Fruit fly (Drosophila melanogaster): ENCODE data around the gene Icmt.

Gene Icmt

DNA sequence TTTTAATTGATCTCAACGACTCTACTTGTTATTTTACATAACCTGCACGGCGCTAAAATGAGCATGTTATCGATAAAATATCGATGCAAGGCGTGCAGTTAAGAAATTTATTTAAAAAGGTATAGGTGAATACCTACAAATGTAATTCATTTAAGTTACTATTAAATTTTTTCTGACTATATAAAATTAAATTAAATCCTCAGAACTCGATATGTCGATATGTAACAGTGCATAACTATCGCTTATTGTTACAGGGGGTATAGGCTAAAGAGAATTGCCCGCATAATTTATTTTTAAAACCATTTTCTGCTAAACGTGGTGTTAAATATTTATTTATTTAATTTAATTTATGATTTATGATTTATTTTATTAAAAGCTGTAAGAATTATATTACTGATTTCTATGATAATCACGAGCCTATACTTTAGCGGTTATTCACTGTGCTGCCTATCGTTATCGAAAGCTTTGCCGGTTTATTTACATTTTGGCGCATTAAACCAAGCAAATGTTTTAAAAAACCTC lies at the start of gene Icmt, which contains the start of gene mRpL20:
Icmt (plus strand) TSS at position 464 of the 522 bp plus-strand sequence.
mRpL20 (minus strand) TSS at position 65 of the 522 bp plus-strand sequence.
- TF ChIP-seq CTCF (optimal IDR thresholded peaks at IDR 0.05) (no peak), CG8478 (optimal IDR thresholded peaks at IDR 0.05) (no peak)

DNA sequence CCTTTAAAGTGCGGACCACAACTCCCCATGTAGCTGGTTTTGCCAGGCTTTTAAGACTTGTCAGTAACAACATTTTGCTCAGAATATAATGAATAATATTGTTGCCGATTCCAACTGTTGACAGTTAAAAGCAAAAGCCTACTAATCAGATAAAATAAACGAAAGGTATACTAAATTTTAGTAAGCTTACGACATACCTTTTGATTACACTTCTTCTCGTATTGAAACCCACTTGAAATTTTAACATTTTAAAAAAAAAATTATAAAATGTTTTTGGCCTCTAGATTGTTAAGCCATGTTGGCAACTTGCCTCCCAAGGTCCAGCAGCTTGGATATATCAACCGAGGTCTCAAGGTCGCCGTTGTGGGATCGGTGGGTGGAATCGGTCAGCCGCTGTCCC lies 45.8 kb upstream of the Icmt start, which contains the start of the genes CG10748 and CG10749:
CG10748 (minus strand) TSS at position 101 of the 400 bp plus-strand sequence.
CG10749 (plus strand) TSS at position 216 of the 400 bp plus-strand sequence.
- TF ChIP-seq CTCF (optimal IDR thresholded peaks at IDR 0.05) (no peak), CG8478 (optimal IDR thresholded peaks at IDR 0.05) (no peak)

DNA sequence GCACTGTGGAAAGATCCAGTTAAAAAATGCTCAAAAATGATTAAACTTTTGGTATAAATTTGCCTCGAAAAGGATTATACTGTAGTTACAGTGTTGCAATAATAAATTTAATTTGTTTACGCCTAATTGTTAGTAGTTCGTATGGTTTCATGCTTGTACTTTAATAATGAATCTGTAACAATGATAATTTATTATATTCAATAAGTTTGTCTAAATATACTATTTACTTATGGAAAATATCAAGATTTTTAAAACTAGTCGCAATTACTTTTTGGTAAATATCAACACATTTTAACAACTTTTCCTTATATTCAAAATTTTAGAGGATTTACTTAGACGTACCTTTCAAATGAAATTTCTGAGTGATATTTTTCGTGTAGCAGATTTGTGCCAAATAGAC lies 23.2 kb upstream of the Icmt start, which contains the start of gene CG11262:
CG11262 (plus strand) TSS at position 301 of the 400 bp plus-strand sequence.
- TF ChIP-seq CG8478 (optimal IDR thresholded peaks at IDR 0.05) (no peak), CTCF (optimal IDR thresholded peaks at IDR 0.05) (no peak)

DNA sequence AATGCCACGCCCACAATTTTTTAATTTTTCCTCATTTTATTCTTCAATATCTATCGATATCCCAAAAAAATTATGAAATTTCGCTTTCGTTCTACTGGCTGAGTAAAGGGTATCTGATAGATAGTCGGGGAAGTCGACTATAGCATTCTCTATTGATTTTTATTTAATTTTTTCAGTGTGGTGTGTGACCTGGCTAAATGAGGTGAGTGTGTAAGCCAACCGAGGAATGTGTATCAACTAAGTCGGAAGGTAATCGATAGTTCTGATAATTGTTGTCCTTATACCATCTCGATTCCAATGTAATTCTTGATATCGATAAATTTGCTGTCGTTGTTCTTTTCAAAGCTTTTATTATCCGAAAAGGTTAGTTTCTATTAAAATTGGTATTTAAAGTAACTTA lies 11.6 kb upstream of the Icmt start, which contains the start of gene CG11263:
CG11263 (plus strand) TSS at position 328 of the 400 bp plus-strand sequence.
- TF ChIP-seq CTCF (optimal IDR thresholded peaks at IDR 0.05) (peak in 1 of 2 experiments; percentile 30), CG8478 (optimal IDR thresholded peaks at IDR 0.05) (no peak)

DNA sequence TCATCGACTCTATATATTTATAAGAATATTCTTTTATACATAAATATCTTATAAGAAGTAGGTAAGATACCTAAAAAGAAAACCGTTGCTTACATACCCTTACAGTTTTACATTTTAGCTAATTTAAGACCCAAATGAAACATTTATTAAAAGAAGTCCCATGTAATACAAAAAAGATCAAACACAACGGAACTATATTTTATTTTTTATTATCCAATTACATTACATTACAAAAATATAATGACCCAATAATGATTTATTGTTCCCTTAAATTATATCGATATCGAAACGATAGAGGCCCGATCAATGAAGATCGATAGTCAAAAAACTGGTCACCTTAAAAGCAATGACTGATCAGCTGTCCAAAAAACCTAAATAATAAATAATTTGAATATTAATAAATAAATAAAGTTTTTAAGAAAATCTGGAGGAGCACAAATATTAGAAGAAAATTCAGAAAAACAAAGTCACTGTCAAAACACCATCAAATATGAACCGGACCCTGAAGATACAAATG lies 10.1 kb upstream of the Icmt start:
- TF ChIP-seq CTCF (optimal IDR thresholded peaks at IDR 0.05), result no peak
- no peak for TF ChIP-seq CG8478 (optimal IDR thresholded peaks at IDR 0.05)

DNA sequence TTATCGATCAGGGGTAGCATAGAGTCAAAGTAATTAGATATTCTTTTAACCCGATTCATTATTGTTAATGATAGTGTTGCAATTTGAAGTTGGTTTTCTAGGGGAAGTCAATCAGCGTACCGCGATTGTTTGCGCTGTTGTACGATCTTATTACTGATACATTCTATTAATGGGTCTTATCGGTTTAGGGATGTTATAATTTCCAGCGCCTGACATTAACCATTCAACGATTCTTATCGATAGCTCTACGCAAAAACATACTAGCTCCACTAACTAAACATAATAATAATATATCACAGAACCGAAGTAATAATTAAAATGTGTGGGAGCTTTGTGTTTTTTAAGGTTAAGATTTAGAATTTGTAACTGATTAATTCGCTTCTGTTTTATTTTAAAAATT lies 6.6 kb upstream of the Icmt start, which contains the start of gene Cul6:
Cul6 (minus strand) TSS at position 175 of the 400 bp plus-strand sequence.
- no peak for TF ChIP-seq CTCF (optimal IDR thresholded peaks at IDR 0.05)
- no peak for TF ChIP-seq CG8478 (optimal IDR thresholded peaks at IDR 0.05)

DNA sequence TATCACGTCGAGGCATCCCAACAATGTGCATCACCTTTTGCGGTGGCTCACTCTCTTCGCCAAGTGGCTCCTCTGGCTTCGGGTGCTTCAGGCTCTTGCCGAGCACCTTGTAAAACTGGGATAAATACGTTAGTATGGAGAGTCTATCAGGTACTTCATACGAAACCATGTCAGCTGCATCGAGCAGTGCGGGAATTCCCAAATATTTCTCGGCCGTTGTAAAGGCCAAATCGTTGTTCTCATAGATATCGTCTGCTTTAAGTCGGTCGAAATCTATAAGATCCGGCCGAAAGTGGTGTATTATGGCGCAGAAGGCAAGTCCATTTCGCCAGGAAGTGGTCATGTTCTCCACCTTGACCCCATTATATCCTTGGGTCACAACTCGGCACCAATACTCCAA lies 3.4 kb upstream of the Icmt start:
- TF ChIP-seq CTCF (optimal IDR thresholded peaks at IDR 0.05) (no peak), CG8478 (optimal IDR thresholded peaks at IDR 0.05) (no peak)

DNA sequence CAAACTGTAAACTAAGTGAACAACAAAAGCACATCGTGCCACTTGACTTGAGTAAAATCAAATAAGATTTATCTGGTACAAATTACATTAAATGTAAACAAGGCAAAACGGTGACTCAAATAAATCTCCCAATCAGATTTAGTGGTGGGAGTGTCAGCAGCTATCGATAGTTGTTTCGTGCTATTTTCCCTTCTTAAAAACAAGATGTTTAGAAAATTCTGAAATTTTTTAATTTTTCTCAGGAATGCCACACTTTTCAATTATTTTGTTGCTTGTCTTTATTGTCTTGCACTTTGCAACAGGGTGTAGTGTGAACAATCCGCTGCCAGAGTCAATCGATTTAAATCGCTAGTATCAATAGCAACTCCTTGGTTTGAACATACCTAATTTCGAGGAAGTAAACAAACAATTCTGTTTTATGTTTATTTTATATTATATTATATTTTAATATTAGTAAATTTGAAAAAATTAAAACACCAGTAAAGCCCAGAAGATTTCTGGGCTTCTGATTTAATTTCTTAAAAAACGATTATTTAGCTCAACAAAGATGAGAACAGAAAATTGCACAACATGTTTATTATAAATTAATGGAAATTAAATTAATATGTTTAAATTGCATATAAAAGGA lies 2.8 kb upstream of the Icmt start, which contains the start of gene MICAL-like:
MICAL-like (minus strand) TSS at position 138 of the 628 bp plus-strand sequence.
- TF ChIP-seq CG8478 (optimal IDR thresholded peaks at IDR 0.05) (no peak), CTCF (optimal IDR thresholded peaks at IDR 0.05) (no peak)

DNA sequence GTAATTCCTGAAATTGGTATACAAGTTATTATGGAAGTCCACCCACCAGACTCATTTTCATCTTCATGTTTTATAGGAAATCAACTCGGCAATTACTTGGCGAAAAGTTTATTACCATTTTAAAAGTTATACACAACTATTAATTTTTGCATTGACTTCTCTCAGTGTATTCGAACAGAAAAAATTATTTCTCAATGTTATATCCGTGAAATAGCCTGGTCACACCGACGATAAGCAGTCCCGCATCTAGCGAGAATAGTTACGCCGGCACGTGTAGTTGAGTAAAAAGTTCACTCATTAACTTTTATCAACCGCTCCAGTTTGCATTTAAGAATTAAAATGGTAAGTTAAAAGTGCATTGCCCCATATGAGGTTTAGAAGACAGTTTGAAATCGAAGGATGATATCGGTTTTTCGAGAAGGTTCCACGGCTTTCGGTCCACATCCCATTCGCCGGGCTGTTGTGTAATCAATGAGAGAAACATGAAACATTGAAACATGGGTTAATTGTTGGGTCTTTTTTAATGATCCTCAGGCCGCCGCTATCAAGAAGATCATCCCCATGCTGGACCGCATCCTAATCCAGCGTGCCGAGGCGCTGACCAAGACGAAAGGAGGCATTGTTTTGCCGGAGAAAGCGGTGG lies 2.1 kb upstream of the Icmt start, which contains the start of gene CG11267:
CG11267 (plus strand) TSS at position 228 of the 643 bp plus-strand sequence.
- no peak for TF ChIP-seq CG8478 (optimal IDR thresholded peaks at IDR 0.05)
- no peak for TF ChIP-seq CTCF (optimal IDR thresholded peaks at IDR 0.05)

DNA sequence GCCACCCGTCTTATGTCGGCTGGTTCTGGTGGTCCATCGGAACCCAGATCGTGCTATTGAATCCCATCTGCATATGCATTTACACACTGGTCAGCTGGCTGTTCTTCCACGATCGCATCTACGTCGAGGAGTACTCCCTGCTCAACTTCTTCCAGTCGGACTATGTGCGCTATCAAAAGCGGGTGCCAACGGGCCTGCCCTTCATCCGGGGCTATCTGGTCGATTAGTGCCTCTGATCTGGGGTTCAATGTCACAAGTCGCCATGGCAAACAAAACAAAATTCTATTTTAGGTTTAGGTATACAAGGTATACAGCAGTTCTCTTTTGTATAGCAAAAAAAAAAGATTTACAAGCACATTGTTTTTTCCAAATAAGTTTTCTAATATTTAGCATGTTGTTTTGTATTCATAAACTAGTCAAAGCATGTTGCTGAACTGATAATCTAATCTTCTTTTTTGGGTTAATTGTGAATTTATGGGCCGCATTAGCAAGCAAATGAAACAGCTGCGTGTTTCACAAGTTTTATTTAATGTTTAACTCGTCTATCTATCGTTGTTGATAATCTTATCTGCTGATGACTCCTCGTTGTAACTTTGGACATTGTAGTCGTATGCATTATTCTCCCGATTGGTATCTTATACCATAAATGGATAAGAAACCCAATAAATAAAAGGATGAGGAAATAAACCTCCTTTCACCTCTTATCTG lies 1.3 kb downstream of the Icmt start:
- no peak for TF ChIP-seq CTCF (optimal IDR thresholded peaks at IDR 0.05)
- TF ChIP-seq CG8478 (optimal IDR thresholded peaks at IDR 0.05), result no peak

DNA sequence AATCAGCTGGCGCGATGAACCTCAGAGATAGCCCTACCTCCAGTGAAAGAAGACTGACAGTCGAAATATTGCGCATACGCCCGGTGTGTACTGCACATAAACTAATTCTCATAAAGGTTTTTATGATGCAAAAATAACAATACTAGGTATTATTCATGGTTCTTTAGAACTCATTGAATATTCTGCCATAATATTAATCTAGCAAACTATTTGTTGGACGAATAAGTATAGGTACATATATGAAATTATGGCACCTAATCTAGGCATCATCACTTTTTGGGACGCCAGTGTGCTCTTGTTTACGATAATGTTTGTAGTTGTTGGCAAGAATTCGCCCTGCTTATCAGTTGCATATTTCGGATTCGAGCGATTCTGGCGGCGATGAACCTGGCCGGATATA lies 3.7 kb downstream of the Icmt start:
- TF ChIP-seq CTCF (optimal IDR thresholded peaks at IDR 0.05) (no peak), CG8478 (optimal IDR thresholded peaks at IDR 0.05) (no peak)

DNA sequence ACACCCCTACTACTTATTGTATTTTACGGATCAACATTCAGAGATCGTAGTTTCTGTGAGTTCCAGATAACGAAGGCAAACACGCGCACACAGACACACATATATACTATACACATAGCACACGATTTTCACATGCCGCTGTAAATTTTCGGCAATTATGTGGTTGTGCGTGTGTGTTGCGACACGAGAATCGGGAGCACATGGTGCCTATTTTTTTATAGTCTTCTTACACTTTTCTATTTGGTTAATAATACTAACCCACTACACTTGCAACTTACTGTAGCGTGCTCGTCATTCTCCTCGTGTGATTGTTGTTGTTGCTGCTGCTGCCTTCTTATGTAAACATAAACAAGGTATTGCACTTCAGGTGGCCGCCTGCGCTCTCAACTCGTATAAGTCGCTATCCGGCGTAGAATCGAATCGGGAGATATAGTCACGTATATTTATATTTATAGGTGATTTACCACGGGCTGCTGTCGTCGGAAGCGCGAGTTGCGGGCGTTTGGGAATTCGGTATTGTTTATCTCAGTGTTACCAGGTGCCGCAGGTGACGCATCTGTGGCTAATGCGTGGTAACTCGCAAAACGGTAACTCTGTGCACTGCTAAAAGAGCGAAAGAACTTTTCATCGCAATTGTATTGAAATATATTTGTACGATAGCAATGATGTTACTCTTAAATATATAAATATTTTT lies 4.2 kb downstream of the Icmt start, which contains the start of gene Adk2:
Adk2 (minus strand) TSS at position 529 of the 694 bp plus-strand sequence.
- no peak for TF ChIP-seq CTCF (optimal IDR thresholded peaks at IDR 0.05)
- no peak for TF ChIP-seq CG8478 (optimal IDR thresholded peaks at IDR 0.05)

DNA sequence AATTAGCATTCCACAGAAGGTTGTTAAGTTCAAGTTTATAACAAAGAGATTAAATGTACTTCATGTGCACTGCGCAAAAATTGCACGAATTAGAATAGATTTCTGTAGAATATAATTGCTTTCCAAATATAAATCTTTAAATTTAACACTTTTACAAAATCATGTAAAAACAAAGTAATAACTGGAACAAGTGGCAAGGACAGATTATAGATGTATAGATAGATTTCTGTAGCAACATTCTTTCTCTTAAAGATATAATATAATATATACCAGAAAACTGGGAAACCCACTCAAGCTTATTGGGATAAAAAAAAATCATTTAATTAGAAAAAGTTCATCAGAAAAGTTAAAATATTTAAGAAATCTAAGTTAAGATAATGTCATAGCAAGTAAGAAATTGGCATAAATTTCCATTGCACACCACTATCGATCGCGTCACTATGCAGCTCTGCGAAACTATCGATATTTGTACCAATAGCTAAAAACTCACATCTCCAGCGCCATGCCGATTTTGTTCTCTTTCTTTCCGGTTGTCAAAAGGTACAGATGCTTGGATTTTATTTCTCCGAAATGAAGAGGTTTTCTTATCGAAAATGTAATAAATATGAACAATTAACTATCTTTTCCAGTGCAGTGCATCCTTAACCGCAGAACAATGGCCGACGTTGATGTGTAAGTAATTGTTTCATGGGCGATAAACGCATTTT lies 4.9 kb downstream of the Icmt start, which contains the start of gene RpS12:
RpS12 (plus strand) TSS at position 499 of the 707 bp plus-strand sequence.
- TF ChIP-seq CG8478 (optimal IDR thresholded peaks at IDR 0.05) (no peak), CTCF (optimal IDR thresholded peaks at IDR 0.05) (no peak)
